Worm (Caenorhabditis elegans): ENCODE measurements around the gene ima-1.

ima-1 gene

DNA sequence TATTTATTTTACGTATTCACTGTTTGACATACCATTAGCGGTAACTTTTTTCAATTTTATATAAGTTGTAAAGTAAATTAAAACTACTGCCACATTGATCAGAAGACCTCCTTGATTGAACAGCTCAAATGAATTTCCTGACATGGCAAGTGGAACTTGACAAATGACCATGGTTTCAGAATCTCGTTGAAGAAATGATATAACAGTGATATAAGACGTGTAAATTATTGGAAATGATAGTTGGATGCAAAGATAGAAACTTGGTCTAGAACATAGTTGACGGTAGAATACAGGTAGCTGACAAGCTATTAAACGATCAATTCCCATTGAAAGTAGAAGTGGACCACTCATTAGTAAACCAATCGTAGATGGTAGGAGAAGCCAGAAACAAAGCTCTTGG lies 12.3 kb downstream of the ima-1 start:
- TF ChIP-seq him-1 (tag; optimal IDR thresholded peaks at IDR 0.05) (no peak), dao-5 (tag; optimal IDR thresholded peaks at IDR 0.05) (no peak), W03F9.2 (tag; optimal IDR thresholded peaks at IDR 0.05) (no peak)

DNA sequence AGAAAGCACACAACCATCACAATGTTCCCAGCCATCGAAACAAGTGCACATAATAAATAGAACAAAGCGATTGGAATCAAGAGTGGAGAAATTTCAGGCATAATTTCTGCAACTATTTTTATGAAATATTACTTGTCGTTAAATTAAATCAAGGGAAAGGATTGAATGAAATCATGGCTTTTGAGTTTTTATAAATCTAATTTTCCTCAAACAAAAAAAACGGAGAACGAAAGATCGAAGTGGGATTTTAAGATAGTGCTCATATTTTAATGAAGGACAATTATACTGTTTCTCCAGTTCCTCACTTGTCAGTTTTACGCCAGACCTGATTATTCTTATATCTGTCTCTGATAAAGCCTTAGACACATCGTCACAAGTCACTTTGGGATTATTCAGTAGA lies 13.0 kb downstream of the ima-1 start, which contains the start of gene srsx-33:
Gene srsx-33, minus strand, starts transcription at position 101 of the 400 bp plus-strand sequence.
- TF ChIP-seq W03F9.2 (tag; optimal IDR thresholded peaks at IDR 0.05) (no peak), dao-5 (tag; optimal IDR thresholded peaks at IDR 0.05) (no peak), him-1 (tag; optimal IDR thresholded peaks at IDR 0.05) (no peak)

DNA sequence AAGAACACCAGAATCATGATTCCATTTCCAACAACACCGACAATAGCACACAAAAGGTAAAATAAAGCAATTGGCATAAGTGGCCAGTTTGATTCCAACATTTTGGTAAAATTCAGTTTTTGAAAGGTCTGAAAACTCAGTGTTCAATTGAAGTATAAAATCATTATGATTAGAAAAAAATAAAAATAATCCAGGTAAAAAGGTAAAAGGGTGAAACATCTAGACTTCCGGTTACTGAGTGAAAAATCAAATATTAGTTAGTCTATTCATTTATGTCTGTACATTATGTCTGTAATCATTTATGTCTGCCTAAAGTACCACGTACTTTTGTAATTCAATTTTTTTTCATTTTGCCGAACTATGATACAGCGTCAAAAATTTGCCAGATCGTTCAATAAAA lies 15.5 kb downstream of the ima-1 start, which contains the start of gene srsx-31:
Gene srsx-31, minus strand, starts transcription at position 101 of the 400 bp plus-strand sequence.
- no peak for TF ChIP-seq him-1 (tag; optimal IDR thresholded peaks at IDR 0.05)
- TF ChIP-seq dao-5 (tag; optimal IDR thresholded peaks at IDR 0.05): no peak
- no peak for TF ChIP-seq W03F9.2 (tag; optimal IDR thresholded peaks at IDR 0.05)

- TF ChIP-seq W03F9.2 (tag; optimal IDR thresholded peaks at IDR 0.05) (no peak), dao-5 (tag; optimal IDR thresholded peaks at IDR 0.05) (no peak), him-1 (tag; optimal IDR thresholded peaks at IDR 0.05) (no peak)
These were observed 19.4 kb downstream of the ima-1 start, which contains the start of gene lgc-36 for ce11 chrV:11258896-11259295. lgc-36 (minus strand) TSS chrV:11258996.

DNA sequence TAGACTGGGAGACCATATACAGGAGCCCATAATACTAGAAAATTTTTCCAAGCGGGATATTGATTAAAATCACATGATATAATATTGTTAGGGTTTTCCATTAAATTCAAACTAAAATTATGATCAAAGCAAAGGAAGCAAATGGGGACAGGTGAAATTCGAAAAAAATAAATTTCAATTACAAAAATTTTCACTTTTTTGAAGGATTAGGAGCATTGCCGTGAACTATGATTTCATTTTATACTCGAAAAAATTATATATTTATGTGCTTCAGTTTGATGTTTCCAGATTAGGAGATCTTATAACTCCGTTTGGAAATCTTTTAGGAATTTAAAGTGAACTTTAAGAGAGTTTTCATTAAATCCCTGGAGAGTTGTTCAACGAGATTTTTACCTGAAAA lies 21.1 kb downstream of the ima-1 start, which contains the start of gene F07B10.7:
Gene F07B10.7, minus strand, starts transcription at position 101 of the 400 bp plus-strand sequence.
- TF ChIP-seq him-1 (tag; optimal IDR thresholded peaks at IDR 0.05): no peak
- TF ChIP-seq W03F9.2 (tag; optimal IDR thresholded peaks at IDR 0.05): no peak

DNA sequence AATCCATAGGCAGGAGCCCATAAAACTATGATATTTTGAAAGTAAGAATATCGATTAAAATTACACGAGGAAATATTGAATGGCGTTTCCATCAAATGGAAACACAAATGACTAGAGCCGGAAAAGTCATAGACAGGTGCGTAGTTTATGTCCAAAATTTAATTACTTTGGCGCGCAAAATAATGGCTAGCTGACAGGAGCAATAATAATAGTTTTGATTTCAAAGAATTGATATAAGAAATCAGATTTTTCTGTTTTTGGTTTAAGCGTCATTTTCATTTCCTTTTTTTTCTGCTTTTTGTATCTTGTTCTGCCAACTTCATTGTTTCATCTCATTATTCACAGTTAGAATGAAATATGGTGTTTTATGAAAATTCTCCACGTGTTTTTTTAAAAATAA lies 23.6 kb downstream of the ima-1 start, which contains the start of gene F07B10.4:
Gene F07B10.4, minus strand, starts transcription at position 101 of the 400 bp plus-strand sequence.
- TF ChIP-seq him-1 (tag; optimal IDR thresholded peaks at IDR 0.05) (no peak), W03F9.2 (tag; optimal IDR thresholded peaks at IDR 0.05) (no peak), dao-5 (tag; optimal IDR thresholded peaks at IDR 0.05) (no peak)

- TF ChIP-seq him-1 (tag; optimal IDR thresholded peaks at IDR 0.05) (no peak), W03F9.2 (tag; optimal IDR thresholded peaks at IDR 0.05) (no peak), dao-5 (tag; optimal IDR thresholded peaks at IDR 0.05) (no peak)
These were observed 26.0 kb downstream of the ima-1 start, which contains the start of gene cln-3.1 for ce11 chrV:11265482-11265881. cln-3.1 (minus strand) TSS chrV:11265652.

- TF ChIP-seq him-1 (tag; optimal IDR thresholded peaks at IDR 0.05) (no peak), W03F9.2 (tag; optimal IDR thresholded peaks at IDR 0.05) (no peak)
These were observed 27.2 kb downstream of the ima-1 start, which contains the start of gene str-116 for ce11 chrV:11266681-11267080. str-116 (plus strand) TSS chrV:11266981.

ce11 chrV:11268791-11269190 lies 29.3 kb downstream of the ima-1 start, which contains the start of gene str-115:
str-115 (plus strand) TSS chrV:11269091.
- TF ChIP-seq him-1 (tag; optimal IDR thresholded peaks at IDR 0.05) (no peak), dao-5 (tag; optimal IDR thresholded peaks at IDR 0.05) (no peak), W03F9.2 (tag; optimal IDR thresholded peaks at IDR 0.05) (no peak)

- no peak for TF ChIP-seq him-1 (tag; optimal IDR thresholded peaks at IDR 0.05)
- no peak for TF ChIP-seq W03F9.2 (tag; optimal IDR thresholded peaks at IDR 0.05)
- no peak for TF ChIP-seq dao-5 (tag; optimal IDR thresholded peaks at IDR 0.05)
These were observed 31.6 kb downstream of the ima-1 start, which contains the start of gene clec-222 for ce11 chrV:11271051-11271450. clec-222 (plus strand) TSS chrV:11271351.

- TF ChIP-seq W03F9.2 (tag; optimal IDR thresholded peaks at IDR 0.05) (no peak), dao-5 (tag; optimal IDR thresholded peaks at IDR 0.05) (no peak), him-1 (tag; optimal IDR thresholded peaks at IDR 0.05) (no peak)
These were observed 33.4 kb downstream of the ima-1 start, which contains the start of gene clec-223 for ce11 chrV:11272848-11273247. clec-223 (plus strand) TSS chrV:11273148.

ce11 chrV:11279564-11279963 lies 40.1 kb downstream of the ima-1 start:
- TF ChIP-seq him-1 (tag; optimal IDR thresholded peaks at IDR 0.05) (no peak), W03F9.2 (tag; optimal IDR thresholded peaks at IDR 0.05) (no peak), dao-5 (tag; optimal IDR thresholded peaks at IDR 0.05) (no peak)

DNA sequence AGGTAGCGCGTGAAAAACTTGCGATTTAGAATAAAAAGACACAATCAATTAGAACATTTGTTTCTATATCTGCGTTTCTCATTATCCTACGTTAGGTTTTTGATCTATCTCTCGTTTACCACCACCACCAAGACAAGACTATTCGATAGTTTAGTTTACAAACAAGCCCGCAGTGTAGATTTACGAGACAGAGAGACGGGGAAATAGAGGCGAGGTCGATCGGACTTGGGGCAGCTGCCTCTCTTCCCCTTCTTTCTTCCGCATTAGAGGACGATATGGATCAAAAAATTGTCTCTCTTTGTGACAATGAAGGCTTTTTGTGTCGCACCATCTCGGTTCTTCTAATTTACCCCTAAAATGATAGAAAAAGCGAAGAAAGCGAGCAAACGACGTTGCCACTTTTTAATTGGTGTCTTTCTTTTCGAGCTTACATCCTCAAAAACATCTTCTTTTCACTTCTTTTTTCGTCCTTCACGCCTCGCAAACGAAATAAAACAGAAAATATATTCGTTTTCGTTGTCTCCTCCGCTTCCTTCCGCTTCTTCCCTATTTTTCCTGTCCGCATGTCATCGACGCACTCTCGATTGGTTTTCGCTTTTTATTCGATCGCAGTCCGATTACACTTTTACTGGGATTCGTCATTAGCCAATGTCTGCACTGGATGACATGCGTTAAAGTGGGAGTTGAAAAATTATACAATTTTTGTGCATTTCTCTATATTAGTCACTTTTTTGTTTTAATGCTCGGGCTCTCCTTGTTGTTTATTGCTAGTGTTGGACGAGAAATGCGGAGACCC lies 42.1 kb downstream of the ima-1 start:
- no peak for TF ChIP-seq W03F9.2 (tag; optimal IDR thresholded peaks at IDR 0.05)
- no peak for TF ChIP-seq dao-5 (tag; optimal IDR thresholded peaks at IDR 0.05)
- TF ChIP-seq him-1 (tag; optimal IDR thresholded peaks at IDR 0.05): no peak

ce11 chrV:11282272-11282671 lies 42.8 kb downstream of the ima-1 start, which contains the start of gene gly-20:
gly-20 (plus strand) TSS chrV:11282572.
- TF ChIP-seq him-1 (tag; optimal IDR thresholded peaks at IDR 0.05): no peak
- TF ChIP-seq dao-5 (tag; optimal IDR thresholded peaks at IDR 0.05): no peak
- TF ChIP-seq W03F9.2 (tag; optimal IDR thresholded peaks at IDR 0.05): no peak
